Worm (Caenorhabditis elegans): ENCODE results near the gene Y64G10A.1.

The Y64G10A.1 gene

DNA sequence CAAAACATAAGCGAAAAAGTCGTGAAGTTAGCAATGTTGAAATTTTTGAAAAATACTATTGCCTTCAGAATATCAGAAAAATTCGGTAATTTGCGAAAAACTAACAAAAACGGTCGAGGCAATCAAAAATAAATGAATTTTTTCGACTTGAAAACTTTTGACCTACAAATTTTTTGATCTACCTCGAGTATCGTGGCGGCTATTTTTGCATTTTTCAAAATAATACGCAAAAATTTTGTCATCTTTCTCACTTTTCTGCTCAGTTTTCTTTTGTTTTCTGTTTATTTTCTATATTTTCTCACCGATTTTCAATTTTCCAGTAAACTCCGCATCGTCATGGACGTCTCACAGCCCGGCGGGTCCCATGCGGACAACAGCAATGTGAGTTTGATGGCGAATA, 23.1 kb downstream of the Y64G10A.1 start:
- TF ChIP-seq pha-4 (tag; optimal IDR thresholded peaks at IDR 0.05): no peak
- no peak for TF ChIP-seq nhr-67 (tag; optimal IDR thresholded peaks at IDR 0.05)
- no peak for TF ChIP-seq jun-1 (tag; optimal IDR thresholded peaks at IDR 0.05)
- no peak for TF ChIP-seq fos-1 (tag; optimal IDR thresholded peaks at IDR 0.05)
- TF ChIP-seq nhr-76 (tag; optimal IDR thresholded peaks at IDR 0.05): no peak
- no peak for TF ChIP-seq nhr-23 (tag; optimal IDR thresholded peaks at IDR 0.05)
- no peak for TF ChIP-seq nhr-25 (tag; optimal IDR thresholded peaks at IDR 0.05)
- no peak for TF ChIP-seq R02D3.7 (tag; optimal IDR thresholded peaks at IDR 0.05)
- TF ChIP-seq mdl-1 (tag; optimal IDR thresholded peaks at IDR 0.05): no peak
- no peak for TF ChIP-seq nhr-237 (tag; optimal IDR thresholded peaks at IDR 0.05)
- TF ChIP-seq ceh-28 (tag; optimal IDR thresholded peaks at IDR 0.05): no peak
- no peak for TF ChIP-seq egl-5 (tag; optimal IDR thresholded peaks at IDR 0.05)
- TF ChIP-seq ceh-82 (tag; optimal IDR thresholded peaks at IDR 0.05): no peak

DNA sequence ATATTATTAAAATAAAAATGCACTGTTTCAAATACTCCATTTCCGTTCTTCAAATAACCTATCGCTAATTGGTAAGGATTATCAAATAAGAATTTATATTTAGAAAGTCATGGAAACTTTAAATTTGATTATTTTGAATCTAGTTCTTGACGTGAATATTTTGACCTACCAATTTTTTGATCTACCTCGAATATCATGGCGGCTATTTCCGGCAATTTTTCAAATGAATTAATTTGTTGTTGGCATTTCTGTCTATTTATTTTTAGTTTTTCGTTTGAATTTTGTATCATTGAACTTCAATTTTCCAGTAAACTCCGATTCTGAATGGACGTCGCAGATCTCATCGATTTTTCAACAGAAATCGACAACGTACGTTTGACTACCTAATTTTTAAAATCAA, 35.7 kb downstream of the Y64G10A.1 start, which contains the start of gene F02H6.3:
Gene F02H6.3 (plus strand): TSS at position 266 of the 400 bp plus-strand sequence.
- TF ChIP-seq snpc-4 (tag; optimal IDR thresholded peaks at IDR 0.05): no peak
- no peak for TF ChIP-seq nhr-67 (tag; optimal IDR thresholded peaks at IDR 0.05)
- no peak for TF ChIP-seq nhr-43 (tag; optimal IDR thresholded peaks at IDR 0.05; ENCODE audit: poor library complexity, severe bottlenecking)
- no peak for TF ChIP-seq egl-27 (tag; optimal IDR thresholded peaks at IDR 0.05)
- no peak for TF ChIP-seq ceh-28 (tag; optimal IDR thresholded peaks at IDR 0.05)
- TF ChIP-seq lin-15B (tag; optimal IDR thresholded peaks at IDR 0.05): no peak
- TF ChIP-seq tbx-2 (tag; optimal IDR thresholded peaks at IDR 0.05): no peak
- no peak for TF ChIP-seq nfya-1 (tag; optimal IDR thresholded peaks at IDR 0.05; ENCODE audit: insufficient read depth)
- no peak for TF ChIP-seq lin-39 (tag; optimal IDR thresholded peaks at IDR 0.05)

DNA sequence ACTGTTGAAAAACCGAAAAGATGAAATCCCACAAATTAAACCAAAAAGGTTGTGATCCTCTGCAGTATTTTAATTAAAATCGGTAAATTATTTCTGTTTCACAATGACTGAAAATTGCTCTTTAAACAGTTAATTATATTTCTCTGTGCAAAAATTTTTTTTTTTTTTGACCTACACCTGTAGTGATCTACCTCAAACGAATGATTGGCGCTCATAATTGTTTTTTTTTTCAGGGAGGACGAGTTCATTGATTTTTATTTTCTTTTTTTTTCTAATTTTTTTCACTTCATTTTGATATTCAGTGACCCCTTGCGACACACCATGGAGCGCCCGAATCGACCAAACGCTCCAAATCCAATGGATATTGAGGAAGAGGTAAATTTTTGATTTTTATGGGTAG, 42.7 kb downstream of the Y64G10A.1 start, which contains the start of gene F02H6.2:
Gene F02H6.2 (plus strand): TSS at position 301 of the 400 bp plus-strand sequence.
- TF ChIP-seq pqm-1 (tag; optimal IDR thresholded peaks at IDR 0.05) (no peak), nhr-12 (tag; optimal IDR thresholded peaks at IDR 0.05) (no peak), zag-1 (tag; optimal IDR thresholded peaks at IDR 0.05) (no peak), elt-2 (tag; optimal IDR thresholded peaks at IDR 0.05) (no peak), fkh-2 (tag; optimal IDR thresholded peaks at IDR 0.05) (no peak), elt-3 (tag; optimal IDR thresholded peaks at IDR 0.05) (no peak), lsy-12 (tag; optimal IDR thresholded peaks at IDR 0.05) (no peak), mml-1 (tag; optimal IDR thresholded peaks at IDR 0.05) (no peak), lin-15B (tag; optimal IDR thresholded peaks at IDR 0.05) (no peak)

DNA sequence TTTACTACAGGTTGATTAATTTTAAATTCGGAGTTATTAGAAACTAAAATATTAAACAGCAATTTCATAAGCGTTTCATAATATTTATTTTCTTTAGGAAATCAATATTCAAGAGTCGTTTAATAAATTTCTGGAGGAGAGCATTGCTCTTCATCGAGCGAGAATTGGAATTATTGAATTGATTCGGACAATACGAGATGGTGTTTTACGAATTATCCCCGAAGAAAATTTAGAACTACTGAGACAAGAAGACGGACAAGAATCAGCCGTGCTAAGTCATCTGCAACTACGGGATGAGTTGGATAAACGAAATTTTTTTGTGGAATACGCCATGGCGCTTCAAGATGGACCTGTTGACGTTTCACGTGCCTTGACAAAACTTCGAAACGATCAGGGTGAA, 44.6 kb downstream of the Y64G10A.1 start:
- TF ChIP-seq nhr-67 (tag; optimal IDR thresholded peaks at IDR 0.05) (no peak), ceh-82 (tag; optimal IDR thresholded peaks at IDR 0.05) (no peak), mdl-1 (tag; optimal IDR thresholded peaks at IDR 0.05) (no peak), nhr-76 (tag; optimal IDR thresholded peaks at IDR 0.05) (no peak), nfya-1 (tag; optimal IDR thresholded peaks at IDR 0.05; ENCODE audit: insufficient read depth) (no peak), daf-12 (tag; optimal IDR thresholded peaks at IDR 0.05) (no peak), fkh-2 (tag; optimal IDR thresholded peaks at IDR 0.05) (no peak), ceh-9 (tag; optimal IDR thresholded peaks at IDR 0.05) (no peak), pha-4 (tag; optimal IDR thresholded peaks at IDR 0.05) (no peak), ztf-4 (tag; optimal IDR thresholded peaks at IDR 0.05) (no peak), nhr-23 (tag; optimal IDR thresholded peaks at IDR 0.05) (no peak), fkh-10 (GFP tag; optimal IDR thresholded peaks at IDR 0.05) (no peak), ztf-11 (tag; optimal IDR thresholded peaks at IDR 0.05) (no peak), unc-62 (GFP tag; optimal IDR thresholded peaks at IDR 0.05) (no peak), sea-2 (GFP tag; optimal IDR thresholded peaks at IDR 0.05) (no peak), nhr-77 (tag; optimal IDR thresholded peaks at IDR 0.05) (no peak), R02D3.7 (tag; optimal IDR thresholded peaks at IDR 0.05) (no peak), aly-2 (tag; optimal IDR thresholded peaks at IDR 0.05) (no peak), tbx-2 (tag; optimal IDR thresholded peaks at IDR 0.05) (no peak), eor-1 (tag; optimal IDR thresholded peaks at IDR 0.05) (no peak)
